Fruit fly (Drosophila melanogaster) whole organism, prepupa: ENCODE measurements around the gene HtrA2.

Experiments used
- CG10631 ChIP-seq: fragments of 200-800 bp; sonication (Bioruptor generic); optimal IDR thresholded peaks from 2 replicates; lab custom pipeline; 2016; ENCODE audit warnings: missing biosample characterization, missing genetic modification characterization
- CG10669 ChIP-seq: fragments of 200-800 bp; sonication (Bioruptor generic); optimal IDR thresholded peaks from 3 replicates; lab custom pipeline; 2018; ENCODE audit warnings: missing biosample characterization, mild to moderate bottlenecking, missing genetic modification characterization, moderate library complexity
- CG11762 ChIP-seq: fragments of 200-800 bp; sonication (Bioruptor generic); optimal IDR thresholded peaks from 3 replicates; lab custom pipeline; 2016; ENCODE audit warnings: missing biosample characterization, missing genetic modification characterization; ENCODE audit not compliant: insufficient read depth
- CG11902 ChIP-seq: fragments of 200-800 bp; sonication (Bioruptor generic); optimal IDR thresholded peaks from 3 replicates; lab custom pipeline; 2016; ENCODE audit warnings: missing biosample characterization, missing genetic modification characterization
- CG1621 ChIP-seq: fragments of 200-800 bp; sonication (Bioruptor generic); optimal IDR thresholded peaks from 3 replicates; lab custom pipeline; 2018; ENCODE audit warnings: missing biosample characterization, mild to moderate bottlenecking, missing genetic modification characterization
- CG16779 ChIP-seq: fragments of 200-800 bp; sonication (Bioruptor generic); optimal IDR thresholded peaks from 3 replicates; lab custom pipeline; 2017; ENCODE audit warnings: missing biosample characterization, mild to moderate bottlenecking, missing genetic modification characterization
- CG3032 ChIP-seq: fragments of 200-800 bp; optimal IDR thresholded peaks from 2 replicates; lab custom pipeline; 2019; ENCODE audit warnings: missing biosample characterization, mild to moderate bottlenecking, missing genetic modification characterization, moderate library complexity
- CG31627 ChIP-seq: fragments of 200-800 bp; sonication (Bioruptor generic); optimal IDR thresholded peaks from 3 replicates; lab custom pipeline; 2016; ENCODE audit warnings: missing biosample characterization, missing genetic modification characterization
- CG32006 ChIP-seq: fragments of 200-800 bp; sonication (Bioruptor generic); optimal IDR thresholded peaks from 3 replicates; lab custom pipeline; 2017; ENCODE audit warnings: missing biosample characterization, mild to moderate bottlenecking, missing genetic modification characterization
- CG6792 ChIP-seq: fragments of 200-800 bp; sonication (Bioruptor generic); optimal IDR thresholded peaks from 3 replicates; lab custom pipeline; 2016; ENCODE audit warnings: missing biosample characterization, missing genetic modification characterization
- CG6808 ChIP-seq: fragments of 200-800 bp; sonication (Bioruptor generic); optimal IDR thresholded peaks from 3 replicates; lab custom pipeline; 2017; ENCODE audit warnings: missing biosample characterization, missing genetic modification characterization, mild to moderate bottlenecking, moderate library complexity, missing genetic modification reagents
- CG7368 ChIP-seq: fragments of 200-800 bp; sonication (Bioruptor generic); optimal IDR thresholded peaks from 3 replicates; lab custom pipeline; 2016; ENCODE audit warnings: missing biosample characterization, missing genetic modification characterization
- CG8119 ChIP-seq: fragments of 200-800 bp; sonication (Bioruptor generic); IDR thresholded peaks from 3 replicates; pipeline ENCODE4 v1.3.6; 2022; ENCODE audit warnings: missing biosample characterization, missing genetic modification characterization
- Eip75B ChIP-seq: fragments of 200-800 bp; sonication (Bioruptor generic); optimal IDR thresholded peaks from 3 replicates; lab custom pipeline; 2016; ENCODE audit warnings: missing biosample characterization, missing genetic modification characterization
- Eip78C ChIP-seq: fragments of 200-800 bp; sonication (Bioruptor generic); peaks from one replicate; lab custom pipeline; 2016; ENCODE audit warnings: missing biosample characterization, missing genetic modification characterization
- Eip93F ChIP-seq: fragments of 200-800 bp; sonication (Bioruptor generic); optimal IDR thresholded peaks from 2 replicates; lab custom pipeline; 2016; ENCODE audit warnings: missing biosample characterization, mild to moderate bottlenecking, missing genetic modification characterization
- Ets21C ChIP-seq: fragments of 200-800 bp; sonication (Bioruptor generic); optimal IDR thresholded peaks from 3 replicates; lab custom pipeline; 2016; ENCODE audit warnings: missing biosample characterization, missing genetic modification characterization
- Ets96B ChIP-seq: fragments of 200-800 bp; optimal IDR thresholded peaks from 2 replicates; lab custom pipeline; 2019; ENCODE audit warnings: missing biosample characterization, mild to moderate bottlenecking, missing genetic modification characterization, moderate library complexity
- Gug ChIP-seq: fragments of 200-800 bp; sonication (Bioruptor generic); IDR thresholded peaks from 2 replicates; pipeline ENCODE4 v1.3.6; 2022; ENCODE audit warnings: missing biosample characterization, missing genetic modification characterization
- Hr39 ChIP-seq: fragments of 200-800 bp; sonication (Bioruptor generic); optimal IDR thresholded peaks from 2 replicates; lab custom pipeline; 2016; ENCODE audit warnings: missing biosample characterization, missing genetic modification characterization
- Hr4 ChIP-seq: fragments of 200-800 bp; sonication (Bioruptor generic); optimal IDR thresholded peaks from 3 replicates; lab custom pipeline; 2016; ENCODE audit warnings: missing biosample characterization, missing genetic modification characterization
- Lpt ChIP-seq: fragments of 200-800 bp; sonication (Bioruptor generic); optimal IDR thresholded peaks from 3 replicates; lab custom pipeline; 2016; ENCODE audit warnings: missing biosample characterization, missing genetic modification characterization
- Met ChIP-seq: fragments of 200-800 bp; sonication (Bioruptor generic); optimal IDR thresholded peaks from 3 replicates; lab custom pipeline; 2016; ENCODE audit warnings: missing biosample characterization, missing genetic modification characterization
- OdsH ChIP-seq: fragments of 200-800 bp; sonication (Bioruptor generic); optimal IDR thresholded peaks from 3 replicates; lab custom pipeline; 2016; ENCODE audit warnings: missing biosample characterization, missing genetic modification characterization
- Sox102F ChIP-seq: fragments of 200-800 bp; sonication (Bioruptor generic); optimal IDR thresholded peaks from 2 replicates; lab custom pipeline; 2016; ENCODE audit warnings: missing biosample characterization, mild to moderate bottlenecking, missing genetic modification characterization
- Sox14 ChIP-seq: fragments of 200-800 bp; sonication (Bioruptor generic); optimal IDR thresholded peaks from 3 replicates; lab custom pipeline; 2016; ENCODE audit warnings: missing biosample characterization, missing genetic modification characterization
- Sox15 ChIP-seq: fragments of 200-800 bp; sonication (Bioruptor generic); optimal IDR thresholded peaks from 3 replicates; lab custom pipeline; 2016; ENCODE audit warnings: missing biosample characterization, missing genetic modification characterization
- achi ChIP-seq: fragments of 200-800 bp; sonication (Bioruptor generic); optimal IDR thresholded peaks from 3 replicates; lab custom pipeline; 2016; ENCODE audit warnings: missing biosample characterization, missing genetic modification characterization
- acj6 ChIP-seq: fragments of 200-800 bp; sonication (Bioruptor generic); optimal IDR thresholded peaks from 3 replicates; lab custom pipeline; 2016; ENCODE audit warnings: missing biosample characterization, missing genetic modification characterization
- cyc ChIP-seq: fragments of 200-800 bp; sonication (Bioruptor generic); optimal IDR thresholded peaks from 3 replicates; lab custom pipeline; 2016; ENCODE audit warnings: missing biosample characterization, missing genetic modification characterization
- esn ChIP-seq: fragments of 200-800 bp; sonication (Bioruptor generic); optimal IDR thresholded peaks from 2 replicates; lab custom pipeline; 2016; ENCODE audit warnings: missing biosample characterization, mild to moderate bottlenecking, missing genetic modification characterization, moderate library complexity
- fd59A ChIP-seq: fragments of 200-800 bp; sonication (Bioruptor generic); optimal IDR thresholded peaks from 2 replicates; lab custom pipeline; 2017; ENCODE audit warnings: missing biosample characterization, mild to moderate bottlenecking, missing genetic modification characterization, missing genetic modification reagents
- fkh ChIP-seq: fragments of 200-800 bp; sonication (Bioruptor generic); optimal IDR thresholded peaks from 3 replicates; lab custom pipeline; 2017; ENCODE audit warnings: missing biosample characterization, mild to moderate bottlenecking, missing genetic modification characterization, moderate library complexity
- lz ChIP-seq: fragments of 200-800 bp; sonication (Bioruptor generic); optimal IDR thresholded peaks from 3 replicates; lab custom pipeline; 2016; ENCODE audit warnings: missing biosample characterization, missing genetic modification characterization
- net ChIP-seq: fragments of 200-800 bp; sonication (Bioruptor generic); optimal IDR thresholded peaks from 3 replicates; lab custom pipeline; 2016; ENCODE audit warnings: missing biosample characterization, missing genetic modification characterization
- pdm3 ChIP-seq: fragments of 200-800 bp; sonication (Bioruptor generic); optimal IDR thresholded peaks from 3 replicates; lab custom pipeline; 2016; ENCODE audit warnings: missing biosample characterization, missing genetic modification characterization
- salr ChIP-seq, 2 experiments: fragments of 200-800 bp; sonication (Bioruptor generic); optimal IDR thresholded peaks; 3 replicates each; lab custom pipeline; 2016 to 2018; ENCODE audit warnings: missing biosample characterization in 2 of 2, missing genetic modification characterization in 2 of 2, mild to moderate bottlenecking in 1 of 2
- topi ChIP-seq: fragments of 200-800 bp; sonication (Bioruptor generic); optimal IDR thresholded peaks from 3 replicates; lab custom pipeline; 2016; ENCODE audit warnings: missing biosample characterization, missing genetic modification characterization
- vri ChIP-seq: fragments of 200-800 bp; sonication (Bioruptor generic); optimal IDR thresholded peaks from 3 replicates; lab custom pipeline; 2016; ENCODE audit warnings: missing biosample characterization, mild to moderate bottlenecking, missing genetic modification characterization

The HtrA2 gene

dm6 chr3R:14511123-14511908, at the start of gene HtrA2, which contains the start of gene mRpL11:
Gene HtrA2 (minus strand): TSS chr3R:14511712.
Gene mRpL11 (plus strand): TSS chr3R:14511838.
- no peak for TF ChIP-seq CG11902 (GFP tag; lab: Kevin White, UChicago)
- peak; percentile 23 for TF ChIP-seq CG10631 (GFP tag; lab: Kevin White, UChicago)
- TF ChIP-seq OdsH (GFP tag; lab: Kevin White, UChicago) = peak; percentile 37
- TF ChIP-seq Eip78C (GFP tag; lab: Kevin White, UChicago) = peak; percentile 76
- peak; percentile 51 for TF ChIP-seq topi (GFP tag; lab: Kevin White, UChicago)
- TF ChIP-seq vri (GFP tag; lab: Kevin White, UChicago) = peak; percentile 71
- TF ChIP-seq acj6 (GFP tag; lab: Kevin White, UChicago) = peak; percentile 51
- TF ChIP-seq Sox15 (GFP tag; lab: Kevin White, UChicago) = peak; percentile 29
- TF ChIP-seq CG31627 (GFP tag; lab: Kevin White, UChicago) = peak; percentile 54
- TF ChIP-seq Hr39 (GFP tag; lab: Kevin White, UChicago) = peak; percentile 65
- TF ChIP-seq cyc (GFP tag; lab: Kevin White, UChicago) = peak; percentile 44
- no peak for TF ChIP-seq net (GFP tag; lab: Kevin White, UChicago)
- TF ChIP-seq lz (GFP tag; lab: Kevin White, UChicago) = peak; percentile 59
- TF ChIP-seq Ets21C = peak; percentile 35
- TF ChIP-seq CG10669 (GFP tag; lab: Kevin White, UChicago) = no peak
- TF ChIP-seq CG11762 (GFP tag; lab: Kevin White, UChicago) = peak; percentile 2
- peak; percentile 45 for TF ChIP-seq Lpt (GFP tag; lab: Kevin White, UChicago)
- TF ChIP-seq Hr4 = peak; percentile 70
- peak; percentile 62 for TF ChIP-seq CG3032 (tag; lab: Kevin White, UChicago)
- no peak for TF ChIP-seq CG1621 (tag; lab: Kevin White, UChicago)
- TF ChIP-seq fkh (GFP tag; lab: Kevin White, UChicago) = peak; percentile 87
- no peak for TF ChIP-seq Ets96B (tag; lab: Kevin White, UChicago)
- TF ChIP-seq esn (GFP tag; lab: Kevin White, UChicago) = peak; percentile 60
- peak; percentile 70 for TF ChIP-seq Sox14 (GFP tag; lab: Kevin White, UChicago)
- TF ChIP-seq CG6792 (GFP tag; lab: Kevin White, UChicago) = no peak
- TF ChIP-seq Met (GFP tag; lab: Kevin White, UChicago) = peak; percentile 62
- peak; percentile 60 for TF ChIP-seq Eip75B
- no peak for TF ChIP-seq CG6808 (GFP tag; lab: Kevin White, UChicago)
- TF ChIP-seq fd59A (GFP tag; lab: Kevin White, UChicago) = peak; percentile 18
- TF ChIP-seq CG16779 (tag; lab: Kevin White, UChicago) = no peak
- peak; percentile 58 for TF ChIP-seq CG32006 (GFP tag; lab: Kevin White, UChicago)
- peak in 1 of 2 experiments; percentile 23 for TF ChIP-seq salr (GFP tag; optimal IDR thresholded peaks at IDR 0.05; lab: Kevin White, UChicago)
- TF ChIP-seq Eip93F (GFP tag; lab: Kevin White, UChicago) = no peak
- peak; percentile 60 for TF ChIP-seq pdm3
- TF ChIP-seq CG8119 = no peak
- TF ChIP-seq Gug = no peak
- peak; percentile 16 for TF ChIP-seq achi (GFP tag; lab: Kevin White, UChicago)
- TF ChIP-seq, all 60 proteins: peak for 26

- TF ChIP-seq CG1621 (tag; lab: Kevin White, UChicago) (no peak), CG10631 (GFP tag; lab: Kevin White, UChicago) (no peak), pdm3 (no peak), CG7368 (GFP tag; lab: Kevin White, UChicago) (no peak), Sox102F (GFP tag; lab: Kevin White, UChicago) (no peak), CG32006 (GFP tag; lab: Kevin White, UChicago) (no peak)
- TF ChIP-seq, all 60 proteins: peak for 0
Observed at dm6 chr3R:14560635-14561034, 49.1 kb upstream of the HtrA2 start, which contains the start of gene Jig. Gene Jig (plus strand): TSS chr3R:14560935.
